Fruit fly (Drosophila melanogaster) ovary, adult (tissue): Measurements from ENCODE around the gene Non3.

Experiments used
- CG17801 ChIP-seq: fragments of 200-800 bp; optimal IDR thresholded peaks from 2 replicates; lab custom pipeline; 2019; ENCODE audit warnings: missing biosample characterization, mild to moderate bottlenecking, missing genetic modification characterization, moderate library complexity; ENCODE audit not compliant: partially characterized antibody

Gene Non3

dm6 chr3R:18220211-18220749, 3.2 kb upstream of the Non3 start, which contains the start of the genes CG7988 and CG7183:
TSS of gene CG7988 (plus strand) at chr3R:18220526.
TSS of gene CG7183 (minus strand) at chr3R:18220699.
- TF ChIP-seq CG17801 (GFP tag; lab: Kevin White, UChicago) = peak; percentile 98

dm6 chr3R:18226043-18226808, 2.7 kb downstream of the Non3 start, which contains the start of the genes CG7168 and Mdh2:
TSS of gene CG7168 (minus strand) at chr3R:18226082.
TSS of gene Mdh2 (plus strand) at chr3R:18226396.
- TF ChIP-seq CG17801 (GFP tag; lab: Kevin White, UChicago) = peak; percentile 12

dm6 chr3R:18226809-18227157, 3.3 kb downstream of the Non3 start:
- no peak for TF ChIP-seq CG17801 (GFP tag; lab: Kevin White, UChicago)

dm6 chr3R:18227385-18227784, 3.9 kb downstream of the Non3 start:
- no peak for TF ChIP-seq CG17801 (GFP tag; lab: Kevin White, UChicago)

dm6 chr3R:18228713-18229222, 5.2 kb downstream of the Non3 start:
- TF ChIP-seq CG17801 (GFP tag; lab: Kevin White, UChicago) = no peak

- TF ChIP-seq CG17801 (GFP tag; lab: Kevin White, UChicago) = no peak
These were observed 6.7 kb downstream of the Non3 start for dm6 chr3R:18230229-18230628.

dm6 chr3R:18232187-18232586, 8.7 kb downstream of the Non3 start:
- TF ChIP-seq CG17801 (GFP tag; lab: Kevin White, UChicago) = no peak

- TF ChIP-seq CG17801 (GFP tag; lab: Kevin White, UChicago) = no peak
These were observed 11.3 kb downstream of the Non3 start for dm6 chr3R:18234699-18235257.

dm6 chr3R:18235879-18236278, 12.4 kb downstream of the Non3 start, which contains the start of gene repo:
TSS of gene repo (plus strand) at chr3R:18236192.
- TF ChIP-seq CG17801 (GFP tag; lab: Kevin White, UChicago) = no peak

- peak; percentile 14 for TF ChIP-seq CG17801 (GFP tag; lab: Kevin White, UChicago)
These were observed 18.8 kb downstream of the Non3 start, which contains the start of the genes CG7156 and 14-3-3epsilon for dm6 chr3R:18242089-18242955. TSS of gene CG7156 (minus strand) at chr3R:18242159. TSS of gene 14-3-3epsilon (plus strand) at chr3R:18242531.

dm6 chr3R:18243000-18243399, 19.5 kb downstream of the Non3 start:
- TF ChIP-seq CG17801 (GFP tag; lab: Kevin White, UChicago) = no peak

dm6 chr3R:18243718-18244170, 20.2 kb downstream of the Non3 start:
- TF ChIP-seq CG17801 (GFP tag; lab: Kevin White, UChicago) = no peak

dm6 chr3R:18244171-18245043, 20.9 kb downstream of the Non3 start:
- TF ChIP-seq CG17801 (GFP tag; lab: Kevin White, UChicago) = peak; percentile 45
